Fruit fly (Drosophila melanogaster) whole organism, embryonic: ENCODE measurements around the gene CG32845.
A peak's percentile ranks its signal among the peaks of the same experiment; 100 is the strongest.

ENCODE experiments used
- CG10267 ChIP-seq: fragments of 200-800 bp; sonication (Bioruptor generic); optimal IDR thresholded peaks from 2 replicates; lab custom pipeline; 2018; ENCODE audit warnings: missing biosample characterization, mild to moderate bottlenecking, missing genetic modification characterization, moderate library complexity
- CG11696 ChIP-seq: fragments of 200-800 bp; sonication (Bioruptor generic); IDR thresholded peaks from 2 replicates; pipeline ENCODE4 v1.3.6; 2022; ENCODE audit warnings: missing biosample characterization, missing genetic modification characterization
- CG12236 ChIP-seq: fragments of 200-800 bp; sonication (Bioruptor generic); optimal IDR thresholded peaks from 2 replicates; lab custom pipeline; 2016; ENCODE audit warnings: missing biosample characterization, missing genetic modification characterization
- CG12299 ChIP-seq: fragments of 200-800 bp; sonication (Bioruptor generic); optimal IDR thresholded peaks from 2 replicates; lab custom pipeline; 2018; ENCODE audit warnings: missing biosample characterization, mild to moderate bottlenecking, missing genetic modification characterization
- CG12942 ChIP-seq: fragments of 200-800 bp; sonication (Bioruptor generic); optimal IDR thresholded peaks from 3 replicates; lab custom pipeline; 2016; ENCODE audit warnings: missing biosample characterization, missing genetic modification characterization
- CG18619 ChIP-seq: fragments of 200-800 bp; sonication (Bioruptor generic); optimal IDR thresholded peaks from 3 replicates; lab custom pipeline; 2017; ENCODE audit warnings: missing biosample characterization, mild to moderate bottlenecking, missing genetic modification characterization
- CG2889 ChIP-seq: fragments of 200-800 bp; sonication (Bioruptor generic); IDR thresholded peaks from 3 replicates; pipeline ENCODE4 v1.3.6; 2022; ENCODE audit warnings: missing biosample characterization, missing genetic modification characterization
- CG33213 ChIP-seq: fragments of 200-800 bp; sonication (Bioruptor generic); optimal IDR thresholded peaks from 3 replicates; lab custom pipeline; 2016; ENCODE audit warnings: missing biosample characterization, missing genetic modification characterization
- CG3726 ChIP-seq: fragments of 200-800 bp; sonication (Bioruptor generic); IDR thresholded peaks from 3 replicates; pipeline ENCODE4, ENCODE4 v1.3.6; 2022; ENCODE audit warnings: missing biosample characterization, missing genetic modification characterization
- CG4617 ChIP-seq: fragments of 200-800 bp; sonication (Bioruptor generic); optimal IDR thresholded peaks from 3 replicates; lab custom pipeline; 2016; ENCODE audit warnings: missing biosample characterization, missing genetic modification characterization, borderline replicate concordance
- CG5180 ChIP-seq: fragments of 200-800 bp; sonication (Bioruptor generic); optimal IDR thresholded peaks from 3 replicates; lab custom pipeline; 2017; ENCODE audit warnings: missing biosample characterization, missing genetic modification characterization, mild to moderate bottlenecking, moderate library complexity, missing genetic modification reagents
- CG7839 ChIP-seq: fragments of 200-800 bp; sonication (Bioruptor generic); optimal IDR thresholded peaks from 3 replicates; lab custom pipeline; 2018; ENCODE audit warnings: missing biosample characterization, mild to moderate bottlenecking, missing genetic modification characterization, moderate library complexity
- CG7987 ChIP-seq: fragments of 200-800 bp; sonication (Bioruptor generic); optimal IDR thresholded peaks from 2 replicates; lab custom pipeline; 2018; ENCODE audit warnings: missing biosample characterization, mild to moderate bottlenecking, missing genetic modification characterization, moderate library complexity
- CG8765 ChIP-seq: fragments of 200-800 bp; sonication (Bioruptor generic); IDR thresholded peaks from 2 replicates; pipeline ENCODE4 v1.3.6; 2022; ENCODE audit warnings: missing biosample characterization, missing genetic modification characterization
- CG9609 ChIP-seq: fragments of 200-800 bp; sonication (Bioruptor generic); optimal IDR thresholded peaks from 3 replicates; lab custom pipeline; 2016; ENCODE audit warnings: missing biosample characterization, missing genetic modification characterization
- D ChIP-seq, 2 experiments: fragments of 200-800 bp in 1 of 2; fragments of >200 bp in 1 of 2; sonication (Bioruptor generic) in 1 of 2; optimal IDR thresholded peaks; 2 replicates in 1 of 2; 3 replicates in 1 of 2; lab custom pipeline; 2017; ENCODE audit warnings: mild to moderate bottlenecking in 1 of 2, missing biosample characterization in 1 of 2, missing genetic modification characterization in 1 of 2, missing genetic modification reagents in 1 of 2
- Dp ChIP-seq: fragments of 200-800 bp; sonication (Bioruptor generic); optimal IDR thresholded peaks from 2 replicates; lab custom pipeline; 2018; ENCODE audit warnings: missing biosample characterization, mild to moderate bottlenecking, missing genetic modification characterization, moderate library complexity
- Drgx ChIP-seq: fragments of 200-800 bp; sonication (Bioruptor generic); IDR thresholded peaks from 2 replicates; pipeline ENCODE4 v1.3.6; 2022; ENCODE audit warnings: missing biosample characterization, missing genetic modification characterization
- E2f1 ChIP-seq: fragments of 200-800 bp; sonication (Bioruptor generic); IDR thresholded peaks from 2 replicates; pipeline ENCODE4 v1.3.6; 2022; ENCODE audit warnings: missing biosample characterization, missing genetic modification characterization
- H15 ChIP-seq: fragments of 200-800 bp; sonication (Bioruptor generic); IDR thresholded peaks from 3 replicates; pipeline ENCODE4 v1.3.6; 2022; ENCODE audit warnings: missing biosample characterization, missing genetic modification characterization
- HLH3B ChIP-seq: fragments of 200-800 bp; sonication (Bioruptor generic); IDR thresholded peaks from 2 replicates; pipeline ENCODE4 v1.3.6; 2022; ENCODE audit warnings: missing biosample characterization, missing genetic modification characterization
- HmgZ ChIP-seq: fragments of 200-800 bp; sonication (Bioruptor generic); optimal IDR thresholded peaks from 2 replicates; lab custom pipeline; 2018; ENCODE audit warnings: missing biosample characterization, mild to moderate bottlenecking, missing genetic modification characterization
- Hmx ChIP-seq: fragments of 200-800 bp; sonication (Bioruptor generic); optimal IDR thresholded peaks from 2 replicates; lab custom pipeline; 2016; ENCODE audit warnings: missing biosample characterization, missing genetic modification characterization
- Hr3 ChIP-seq: fragments of 200-800 bp; sonication (Bioruptor generic); optimal IDR thresholded peaks from 3 replicates; lab custom pipeline; 2016; ENCODE audit warnings: missing biosample characterization, missing genetic modification characterization
- Hsf ChIP-seq: fragments of 200-800 bp; sonication (Bioruptor generic); optimal IDR thresholded peaks from 3 replicates; lab custom pipeline; 2016; ENCODE audit warnings: missing biosample characterization, missing genetic modification characterization
- MBD-R2 ChIP-seq: fragments of 200-800 bp; sonication (Bioruptor generic); IDR thresholded peaks from 2 replicates; pipeline ENCODE4 v1.3.6; 2022; ENCODE audit warnings: missing biosample characterization, missing genetic modification characterization
- Mad ChIP-seq: fragments of 200-800 bp; sonication (Bioruptor generic); optimal IDR thresholded peaks from 2 replicates; lab custom pipeline; 2016; ENCODE audit warnings: missing biosample characterization, missing genetic modification characterization
- Nf-YA ChIP-seq: fragments of 200-800 bp; sonication (Bioruptor generic); IDR thresholded peaks from 2 replicates; pipeline ENCODE4 v1.3.6; 2022; ENCODE audit warnings: missing biosample characterization, missing genetic modification characterization
- Ptx1 ChIP-seq: fragments of 200-800 bp; sonication (Bioruptor generic); IDR thresholded peaks from 2 replicates; pipeline ENCODE4 v1.3.6; 2022; ENCODE audit warnings: missing biosample characterization, missing genetic modification characterization
- Six4 ChIP-seq: fragments of 200-800 bp; sonication (Bioruptor generic); optimal IDR thresholded peaks from 2 replicates; lab custom pipeline; 2016; ENCODE audit warnings: missing biosample characterization, missing genetic modification characterization
- YL-1 ChIP-seq: fragments of 200-800 bp; sonication (Bioruptor generic); optimal IDR thresholded peaks from 3 replicates; lab custom pipeline; 2017; ENCODE audit warnings: missing biosample characterization, mild to moderate bottlenecking, missing genetic modification characterization
- ac ChIP-seq: fragments of 200-800 bp; sonication (Bioruptor generic); optimal IDR thresholded peaks from 3 replicates; lab custom pipeline; 2017; ENCODE audit warnings: missing biosample characterization, mild to moderate bottlenecking, missing genetic modification characterization
- corto ChIP-seq: fragments of 200-800 bp; sonication (Bioruptor generic); optimal IDR thresholded peaks from 2 replicates; lab custom pipeline; 2016; ENCODE audit warnings: missing biosample characterization, mild to moderate bottlenecking, missing genetic modification characterization, moderate library complexity
- crp ChIP-seq, 2 experiments: fragments of 200-800 bp; sonication (Bioruptor generic); optimal IDR thresholded peaks; 2 replicates in 1 of 2; 3 replicates in 1 of 2; lab custom pipeline; 2017; ENCODE audit warnings: missing biosample characterization in 2 of 2, missing genetic modification characterization in 2 of 2, mild to moderate bottlenecking in 1 of 2, moderate library complexity in 1 of 2
- dmrt99B ChIP-seq: fragments of 200-800 bp; sonication (Bioruptor generic); optimal IDR thresholded peaks from 2 replicates; lab custom pipeline; 2018; ENCODE audit warnings: missing biosample characterization, mild to moderate bottlenecking, missing genetic modification characterization, moderate library complexity
- emc ChIP-seq: fragments of 200-800 bp; sonication (Bioruptor generic); optimal IDR thresholded peaks from 2 replicates; lab custom pipeline; 2016; ENCODE audit warnings: missing biosample characterization, missing genetic modification characterization
- fd96Cb ChIP-seq: fragments of 200-800 bp; sonication (Bioruptor generic); optimal IDR thresholded peaks from 2 replicates; lab custom pipeline; 2018; ENCODE audit warnings: missing biosample characterization, mild to moderate bottlenecking, missing genetic modification characterization, moderate library complexity
- gem ChIP-seq: fragments of 200-800 bp; sonication (Bioruptor generic); optimal IDR thresholded peaks from 2 replicates; lab custom pipeline; 2019; ENCODE audit warnings: missing biosample characterization, mild to moderate bottlenecking, missing genetic modification characterization, moderate library complexity
- hb ChIP-seq: fragments of 200-800 bp; sonication (Bioruptor generic); IDR thresholded peaks from 3 replicates; pipeline ENCODE4 v1.3.6; 2022; ENCODE audit warnings: missing biosample characterization, missing genetic modification characterization; ENCODE audit not compliant: partially characterized antibody
- hbn ChIP-seq: fragments of 200-800 bp; sonication (Bioruptor generic); IDR thresholded peaks from 2 replicates; pipeline ENCODE4 v1.3.6; 2022; ENCODE audit warnings: missing biosample characterization, missing genetic modification characterization; ENCODE audit not compliant: partially characterized antibody
- jing ChIP-seq: fragments of 200-800 bp; sonication (Bioruptor generic); optimal IDR thresholded peaks from 2 replicates; lab custom pipeline; 2018; ENCODE audit warnings: missing biosample characterization, mild to moderate bottlenecking, missing genetic modification characterization
- nerfin-2 ChIP-seq: fragments of 200-800 bp; sonication (Bioruptor generic); IDR thresholded peaks from 2 replicates; pipeline ENCODE4 v1.3.6; 2022; ENCODE audit warnings: missing biosample characterization, missing genetic modification characterization; ENCODE audit not compliant: partially characterized antibody
- odd ChIP-seq: fragments of 200-800 bp; sonication (Bioruptor generic); optimal IDR thresholded peaks from 2 replicates; lab custom pipeline; 2017; ENCODE audit warnings: missing biosample characterization, mild to moderate bottlenecking, missing genetic modification characterization
- pan ChIP-seq, 4 experiments: fragments of >200 bp in 3 of 4; fragments of 200-800 bp in 1 of 4; sonication (Bioruptor generic) in 1 of 4; optimal IDR thresholded peaks in 3 of 4; IDR thresholded peaks in 1 of 4; 2 replicates each; pipeline versions ENCODE4 v1.3.6 to Lab custom; 2017 to 2022; ENCODE audit warnings: missing biosample characterization in 2 of 4, missing genetic modification characterization in 2 of 4, mixed read lengths in 1 of 4
- row ChIP-seq: fragments of 200-800 bp; sonication (Bioruptor generic); IDR thresholded peaks from 3 replicates; pipeline ENCODE4 v1.3.6; 2022; ENCODE audit warnings: missing biosample characterization, missing genetic modification characterization
- sim ChIP-seq: fragments of 200-800 bp; sonication (Bioruptor generic); IDR thresholded peaks from 2 replicates; pipeline ENCODE4 v1.3.6; 2022; ENCODE audit warnings: missing biosample characterization, missing genetic modification characterization
- sug ChIP-seq: fragments of 200-800 bp; optimal IDR thresholded peaks from 2 replicates; lab custom pipeline; 2019; ENCODE audit warnings: missing biosample characterization, mild to moderate bottlenecking, missing genetic modification characterization, moderate library complexity
- ttk ChIP-seq: fragments of 200-800 bp; sonication (Bioruptor generic); IDR thresholded peaks from 2 replicates; pipeline ENCODE4 v2.1.2; 2022; ENCODE audit warnings: missing biosample characterization, missing genetic modification characterization

CG32845 gene

dm6 chr3L:319145-320009 lies 46.2 kb upstream of the CG32845 start, which contains the start of gene fwd (continued):
- TF ChIP-seq nerfin-2 (GFP tag; lab: Robert Waterston, UW) (no peak), gem (tag; lab: Kevin White, UChicago) (no peak), pan (optimal IDR thresholded peaks at IDR 0.05; lab: Kevin White, UChicago) (no peak), pan (GFP tag; optimal IDR thresholded peaks at IDR 0.05 in 1 of 2, IDR thresholded peaks at IDR 0.05 in 1 of 2) (no peak), CG12236 (GFP tag; lab: Kevin White, UChicago) (no peak), row (GFP tag; lab: Robert Waterston, UW) (no peak; the same call in 2 of the 3 replicates), ttk (GFP tag; lab: Robert Waterston, UW) (peak; percentile 14; the same call in 1 of the 2 replicates), CG3726 (GFP tag; lab: Robert Waterston, UW) (no peak), CG10267 (peak; percentile 65), H15 (GFP tag; lab: Robert Waterston, UW) (no peak), YL-1 (GFP tag; lab: Kevin White, UChicago) (peak; percentile 97), Dp (peak; percentile 60), CG11696 (GFP tag; lab: Robert Waterston, UW) (no peak), CG9609 (GFP tag; lab: Kevin White, UChicago) (no peak), dmrt99B (tag; lab: Kevin White, UChicago) (no peak), CG4617 (GFP tag; lab: Kevin White, UChicago) (peak; percentile 58), Six4 (GFP tag; lab: Kevin White, UChicago) (no peak), HLH3B (GFP tag; lab: Robert Waterston, UW) (no peak), CG12942 (no peak), E2f1 (GFP tag; lab: Robert Waterston, UW) (no peak), sug (tag; lab: Kevin White, UChicago) (peak; percentile 45), CG12299 (tag; lab: Kevin White, UChicago) (no peak), fd96Cb (tag; lab: Kevin White, UChicago) (no peak), Ptx1 (GFP tag; lab: Robert Waterston, UW) (0 out of 2 replicates have a peak, but pooled peaks have one; percentile 19), ac (no peak), CG5180 (no peak), jing (GFP tag; lab: Kevin White, UChicago) (no peak), Hr3 (no peak), hbn (GFP tag; lab: Robert Waterston, UW) (0 out of 2 replicates have a peak, but pooled peaks have one; percentile 20), emc (GFP tag; lab: Kevin White, UChicago) (no peak), D (optimal IDR thresholded peaks at IDR 0.05; lab: Kevin White, UChicago) (peak; percentile 96), D (GFP tag; optimal IDR thresholded peaks at IDR 0.05; lab: Kevin White, UChicago) (peak; percentile 62), sim (no peak), CG7987 (GFP tag; lab: Kevin White, UChicago) (peak; percentile 28), corto (GFP tag; lab: Kevin White, UChicago) (no peak), CG33213 (GFP tag; lab: Kevin White, UChicago) (peak; percentile 68), Nf-YA (no peak), Mad (GFP tag; lab: Kevin White, UChicago) (no peak), crp (GFP tag; optimal IDR thresholded peaks at IDR 0.05; lab: Kevin White, UChicago) (peak in 1 of 2 experiments; percentile 29), Hmx (no peak), Drgx (GFP tag; lab: Robert Waterston, UW) (no peak), CG18619 (GFP tag; lab: Kevin White, UChicago) (no peak), HmgZ (peak; percentile 85), Hsf (GFP tag; lab: Kevin White, UChicago) (no peak), CG2889 (no peak), CG7839 (tag; lab: Kevin White, UChicago) (peak; percentile 40), CG8765 (GFP tag; lab: Robert Waterston, UW) (no peak), odd (peak; percentile 48), MBD-R2 (GFP tag; lab: Robert Waterston, UW) (peak; percentile 45), hb (GFP tag; lab: Robert Waterston, UW) (no peak)
